Fruit fly (Drosophila melanogaster) ovary, adult (tissue): Measurements from ENCODE around the gene CG3386.
A peak's percentile ranks its signal among the peaks of the same experiment; 100 is the strongest.

ENCODE experiments used
- CG17801 ChIP-seq: fragments of 200-800 bp; optimal IDR thresholded peaks from 2 replicates; lab custom pipeline; 2019; ENCODE audit warnings: missing biosample characterization, mild to moderate bottlenecking, missing genetic modification characterization, moderate library complexity; ENCODE audit not compliant: partially characterized antibody

The CG3386 gene

dm6 chr3L:660314-661075, 21.8 kb downstream of the CG3386 start:
- TF ChIP-seq CG17801 (GFP tag; lab: Kevin White, UChicago) = no peak

dm6 chr3L:658279-658678, 24.0 kb downstream of the CG3386 start:
- no peak for TF ChIP-seq CG17801 (GFP tag; lab: Kevin White, UChicago)

- TF ChIP-seq CG17801 (GFP tag; lab: Kevin White, UChicago) = peak; percentile 95
Measured at dm6 chr3L:654019-654418, 28.3 kb downstream of the CG3386 start, which contains the start of the genes MED30 and Rev1. Gene MED30 (minus strand): TSS chr3L:654089. Gene Rev1 (plus strand): TSS chr3L:654363.

DNA sequence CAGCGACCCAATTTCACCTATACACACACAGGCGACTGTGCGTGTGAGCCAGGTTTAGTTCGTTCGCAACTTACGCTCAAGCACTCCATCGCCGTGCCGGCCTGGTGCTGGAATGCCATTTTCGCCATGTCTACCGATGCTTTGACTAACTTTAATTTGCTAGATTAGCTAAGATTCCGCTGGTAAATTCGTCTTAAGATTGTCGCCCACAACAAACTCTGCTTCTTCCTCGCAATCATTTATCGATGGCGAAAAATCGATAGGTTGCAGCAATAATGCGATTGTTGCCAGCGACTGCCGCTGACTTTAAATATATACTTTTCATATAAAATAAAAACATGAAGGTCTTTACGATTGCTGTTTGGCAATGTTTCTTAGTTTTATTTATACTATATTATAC, 29.6 kb downstream of the CG3386 start, which contains the start of gene CG3402:
Gene CG3402 (minus strand): TSS at position 245 of the 400 bp plus-strand sequence.
- TF ChIP-seq CG17801 (GFP tag; lab: Kevin White, UChicago) = no peak

- TF ChIP-seq CG17801 (GFP tag; lab: Kevin White, UChicago) = no peak
Measured at dm6 chr3L:649025-649769, 33.1 kb downstream of the CG3386 start.

DNA sequence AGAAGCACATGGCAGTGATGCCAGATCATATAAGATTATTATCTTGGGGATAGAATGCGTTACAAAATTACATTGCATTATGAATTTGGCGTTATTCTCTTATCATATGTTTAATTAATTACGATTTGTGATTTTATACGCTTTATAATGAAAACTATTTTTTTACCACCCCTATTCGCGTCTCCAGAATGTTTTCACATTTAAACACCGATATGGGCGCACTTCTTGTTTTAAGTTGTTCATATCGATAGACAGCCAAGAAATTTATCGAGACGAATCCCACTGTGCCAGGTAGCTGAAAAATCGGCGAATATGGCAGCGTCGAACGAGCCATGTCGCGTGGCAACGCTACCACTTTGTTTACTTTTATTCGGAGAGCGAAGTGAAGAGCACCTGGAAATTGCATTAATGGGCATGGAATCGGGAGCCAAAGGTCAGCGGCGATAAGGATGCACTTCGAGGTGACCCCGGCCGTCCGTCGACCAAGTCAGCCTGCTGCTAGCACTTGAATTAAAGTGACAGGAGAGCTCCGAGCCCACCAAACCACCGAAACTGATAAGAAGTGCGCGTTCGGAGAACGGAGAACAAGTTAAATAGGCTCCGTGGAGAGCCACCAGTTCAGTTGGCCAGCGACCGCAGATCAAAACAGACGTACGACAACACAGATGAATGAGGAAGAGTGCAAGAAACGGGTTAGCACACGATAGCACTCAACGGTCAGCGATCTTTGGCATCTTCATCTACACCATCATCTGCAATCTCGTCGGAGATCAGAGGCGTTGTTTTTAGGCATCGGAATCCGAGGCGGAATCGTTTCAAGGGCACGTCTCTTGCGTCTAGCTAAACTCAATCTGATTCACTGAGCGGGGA, 33.9 kb downstream of the CG3386 start, which contains the start of gene Gale:
Gene Gale (plus strand): TSS at position 401 of the 870 bp plus-strand sequence.
- TF ChIP-seq CG17801 (GFP tag; lab: Kevin White, UChicago) = no peak

DNA sequence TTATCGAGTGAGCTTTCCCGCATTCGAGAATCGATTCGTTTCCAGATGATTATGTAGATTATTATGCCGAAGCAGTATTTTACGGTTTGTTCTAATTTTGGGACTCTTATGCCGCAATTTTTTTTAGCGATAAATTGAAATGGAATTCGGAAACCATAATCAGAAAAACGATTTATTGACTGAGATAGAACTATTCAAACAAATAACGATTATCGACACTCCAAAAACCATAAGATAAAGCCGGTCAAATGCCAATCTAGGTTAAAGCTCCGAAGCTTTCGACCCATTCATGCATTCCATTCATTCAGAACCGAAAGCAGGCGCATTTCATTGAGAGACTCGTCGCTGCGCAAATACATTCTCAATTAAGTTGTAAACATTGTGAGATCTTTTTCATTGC, 34.7 kb downstream of the CG3386 start:
- TF ChIP-seq CG17801 (GFP tag; lab: Kevin White, UChicago) = no peak

DNA sequence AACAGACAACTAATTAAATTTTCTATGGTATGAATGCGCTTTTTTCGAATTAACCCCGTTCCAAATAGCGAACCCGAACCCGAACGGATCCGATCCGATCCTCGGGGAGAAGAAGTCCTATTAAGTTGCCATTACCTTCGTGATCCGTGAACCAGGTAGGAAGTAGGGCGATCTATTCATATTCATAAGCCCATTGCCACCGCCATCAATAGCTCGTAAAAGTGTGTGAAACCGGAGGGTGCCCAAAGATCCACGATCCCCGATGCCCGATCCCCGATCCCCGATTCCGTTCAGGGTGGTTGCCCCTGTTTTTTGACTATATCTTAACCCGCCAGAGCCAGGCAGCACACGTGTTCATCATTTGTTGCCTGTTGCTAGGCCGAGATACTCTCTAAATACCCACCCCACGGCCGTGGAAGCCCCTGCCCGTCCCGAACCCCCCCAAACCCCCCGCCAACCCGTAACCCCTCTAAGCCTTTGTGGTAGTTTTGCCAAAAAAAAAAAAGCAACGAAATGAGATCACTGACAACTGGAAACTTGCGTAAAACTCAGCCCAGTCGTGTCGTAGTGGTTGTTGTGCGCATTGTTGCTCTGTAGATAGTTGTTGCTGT, 36.7 kb downstream of the CG3386 start:
- no peak for TF ChIP-seq CG17801 (GFP tag; lab: Kevin White, UChicago)

dm6 chr3L:644111-644718, 38.1 kb downstream of the CG3386 start:
- peak; percentile 9 for TF ChIP-seq CG17801 (GFP tag; lab: Kevin White, UChicago)

DNA sequence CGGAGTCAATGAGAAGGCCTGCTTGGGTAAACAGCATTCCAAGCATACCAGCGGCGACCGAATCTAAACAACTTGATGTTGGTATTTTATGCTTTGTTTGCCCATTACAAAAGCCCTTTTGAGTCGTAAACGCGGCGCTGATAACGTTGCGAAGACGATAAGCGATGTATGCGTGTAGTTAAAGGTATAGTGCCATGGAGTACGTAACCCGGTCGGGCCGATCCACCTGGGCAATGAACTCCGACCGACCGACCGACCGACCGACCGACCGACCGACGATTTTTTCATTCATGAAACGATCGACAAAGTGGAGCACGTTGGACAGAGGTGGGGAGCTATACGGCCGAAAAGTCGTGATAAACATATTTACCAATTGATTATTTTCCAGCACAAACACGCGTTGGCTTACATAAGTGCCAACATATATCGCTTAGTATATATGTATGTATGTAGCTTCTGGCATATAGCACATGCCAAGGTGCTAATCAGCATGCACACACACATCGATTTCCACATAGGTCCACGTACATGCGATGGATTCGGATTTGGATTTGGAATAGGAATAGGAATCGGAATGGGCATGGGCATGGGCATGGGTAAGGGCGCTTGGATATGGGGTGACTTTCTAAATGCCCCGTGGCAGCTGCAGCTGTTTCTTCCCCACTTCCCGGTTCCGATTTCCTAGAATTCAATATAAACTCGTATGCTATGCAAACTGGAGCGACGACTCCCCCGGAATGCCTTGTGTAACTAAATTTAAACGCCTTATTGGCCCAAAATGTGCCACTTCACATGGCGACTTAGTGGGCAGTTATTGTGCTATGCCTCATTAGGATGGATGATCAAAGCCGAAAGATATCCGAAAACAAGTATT, 39.2 kb downstream of the CG3386 start:
- TF ChIP-seq CG17801 (GFP tag; lab: Kevin White, UChicago) = no peak

- TF ChIP-seq CG17801 (GFP tag; lab: Kevin White, UChicago) = no peak
Measured at dm6 chr3L:642146-642864, 40.0 kb downstream of the CG3386 start.

DNA sequence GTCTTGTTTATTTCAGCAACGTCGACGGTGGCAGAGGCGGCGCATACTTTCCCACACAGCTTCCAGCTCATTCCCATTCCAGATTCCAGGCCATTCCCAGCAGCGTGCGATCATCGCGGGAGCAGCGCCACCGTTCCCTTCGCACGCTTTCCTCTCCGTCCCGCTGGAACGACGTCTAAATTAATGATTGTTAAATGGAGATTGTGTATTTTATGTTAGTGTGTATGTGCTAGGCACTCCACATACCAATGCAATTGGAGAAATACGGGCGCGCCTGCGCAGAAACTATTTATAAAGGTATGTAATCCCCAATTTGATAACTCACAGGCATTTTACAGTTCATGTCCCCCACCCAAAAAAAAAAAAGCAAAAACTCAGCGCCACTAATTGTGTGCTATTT, 40.8 kb downstream of the CG3386 start:
- TF ChIP-seq CG17801 (GFP tag; lab: Kevin White, UChicago) = no peak
